Worm (Caenorhabditis elegans) whole organism, early embryonic: ENCODE measurements around the gene irld-49.

Source experiments
- B0310.2 ChIP-seq: sonication (generic microtip); optimal IDR thresholded peaks from 2 replicates; lab custom pipeline; 2016; ENCODE audit warnings: mild to moderate bottlenecking, missing genetic modification characterization, missing compliant biosample characterization
- F13C5.2 ChIP-seq: sonication (generic microtip); optimal IDR thresholded peaks from 2 replicates; lab custom pipeline; 2017; ENCODE audit warnings: mild to moderate bottlenecking, missing genetic modification characterization, inconsistent platforms, missing compliant biosample characterization
- ama-1 ChIP-seq: fragments of 150-350 bp; optimal IDR thresholded peaks from 2 replicates; lab custom pipeline; 2014
- ceh-13 ChIP-seq: fragments of 200-800 bp; sonication (Bioruptor generic); optimal IDR thresholded peaks from 2 replicates; lab custom pipeline; 2018; ENCODE audit warnings: mild to moderate bottlenecking, missing genetic modification characterization, missing compliant biosample characterization
- hmg-4 ChIP-seq: fragments of 200-800 bp; sonication (Bioruptor generic); optimal IDR thresholded peaks from 2 replicates; lab custom pipeline; 2018; ENCODE audit warnings: mild to moderate bottlenecking, missing genetic modification characterization, missing compliant biosample characterization
- sea-1 ChIP-seq: fragments of 200-800 bp; sonication (Bioruptor generic); conservative IDR thresholded peaks from 2 replicates; pipeline ENCODE4 v1.3.6; 2022; ENCODE audit warnings: missing genetic modification characterization, missing compliant biosample characterization
- tbx-11 ChIP-seq: fragments of 200-800 bp; sonication (Bioruptor generic); IDR thresholded peaks from 2 replicates; pipeline ENCODE4 v1.3.6; 2022; ENCODE audit warnings: missing genetic modification characterization, missing compliant biosample characterization
- tra-4 ChIP-seq: sonication (generic microtip); optimal IDR thresholded peaks from 2 replicates; lab custom pipeline; 2017; ENCODE audit warnings: missing genetic modification characterization, missing compliant biosample characterization

DNA sequence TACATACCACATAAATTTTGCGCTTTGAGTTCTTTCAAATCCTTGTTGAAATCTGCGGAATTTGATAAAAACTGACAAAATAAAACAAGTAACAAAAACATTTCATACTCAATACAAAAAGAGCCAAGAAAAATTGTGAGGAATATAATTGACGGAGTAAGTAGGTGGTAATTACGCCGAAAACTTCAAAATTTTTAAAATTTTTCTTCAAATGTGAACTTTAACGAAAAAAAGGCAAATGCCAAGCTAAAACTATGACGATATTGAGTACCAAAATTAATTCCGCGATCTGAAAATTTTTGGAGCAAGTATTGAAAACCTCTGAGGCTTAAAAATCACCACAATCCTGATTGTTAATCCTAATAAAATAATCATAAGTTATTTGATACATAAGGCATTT is 8.7 kb downstream of the irld-49 start, which contains the start of gene irld-51:
- TF ChIP-seq ama-1: no peak
- TF ChIP-seq F13C5.2 (tag; lab: Kevin White, UChicago): no peak
- TF ChIP-seq ceh-13 (GFP tag; lab: Kevin White, UChicago): no peak
- no peak for TF ChIP-seq tra-4 (tag; lab: Kevin White, UChicago)
- TF ChIP-seq hmg-4: no peak
- TF ChIP-seq B0310.2 (tag; lab: Kevin White, UChicago): no peak
- TF ChIP-seq tbx-11: no peak
- TF ChIP-seq sea-1 (GFP tag; lab: Robert Waterston, UW): no peak
